Worm (Caenorhabditis elegans): Measurements from ENCODE around the gene F39G3.3.

The F39G3.3 gene

DNA sequence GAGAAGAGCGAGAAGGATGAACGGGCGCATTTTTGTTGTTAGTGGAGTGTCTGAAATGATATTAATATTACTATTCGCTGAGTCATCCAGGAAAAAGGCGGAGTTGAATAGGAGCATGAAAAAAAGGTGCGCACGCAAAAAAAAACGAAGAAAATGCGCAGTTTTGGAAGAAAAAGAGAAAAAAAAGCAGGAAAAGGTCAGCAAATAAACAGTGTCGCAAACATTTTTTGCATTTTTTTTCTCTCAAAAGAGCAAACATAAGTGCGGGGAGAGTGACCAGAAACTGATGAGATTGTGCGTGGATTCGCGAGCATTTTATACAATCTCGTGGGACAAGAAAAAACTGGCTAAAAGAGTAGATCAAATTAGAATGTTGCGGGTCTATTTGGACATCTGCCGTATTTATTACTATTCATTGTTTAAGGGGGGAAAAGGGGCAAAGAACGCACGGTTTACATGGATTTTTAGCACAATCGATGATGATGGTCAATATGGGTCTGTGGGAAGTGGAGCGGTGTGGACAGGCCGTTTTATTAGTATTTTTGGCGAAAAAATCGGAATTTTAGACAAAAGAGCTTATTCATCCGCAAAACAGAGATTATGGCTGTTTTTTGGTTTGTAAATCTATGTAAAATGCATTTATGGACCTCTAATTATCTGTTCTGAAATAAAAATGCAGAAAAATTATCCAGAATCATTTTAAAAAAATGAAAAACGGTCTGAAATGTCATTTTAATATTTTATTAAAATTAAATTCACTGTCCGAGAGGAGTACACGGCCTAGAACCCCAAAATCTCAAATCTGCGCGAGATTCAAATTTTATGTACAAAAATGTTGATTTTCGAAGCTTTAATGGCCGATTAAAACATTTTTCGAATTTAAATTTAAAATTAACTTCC, 39.1 kb upstream of the F39G3.3 start, which contains the start of gene cpg-8 (continued):
- TF ChIP-seq tlp-1 (tag; optimal IDR thresholded peaks at IDR 0.05) (no peak), lir-3 (tag; optimal IDR thresholded peaks at IDR 0.05; ENCODE audit: poor library complexity) (peak; percentile 3)

DNA sequence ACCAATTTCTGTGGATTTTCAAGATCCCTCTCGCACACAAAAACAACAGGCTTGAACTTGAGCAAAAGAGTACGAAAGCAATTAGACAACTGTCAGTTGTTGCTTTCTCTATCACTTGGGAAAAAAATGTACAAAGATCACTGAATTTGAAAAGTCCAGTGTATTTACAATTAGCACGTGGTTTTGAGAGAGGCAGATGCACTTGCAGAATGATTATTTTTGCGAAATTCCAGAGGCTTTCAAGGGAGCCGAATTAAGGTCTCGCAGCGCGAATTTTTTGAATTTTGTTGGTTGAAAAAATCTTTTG, 38.5 kb upstream of the F39G3.3 start:
- TF ChIP-seq mdl-1 (tag; optimal IDR thresholded peaks at IDR 0.05) (peak in 1 of 2 experiments; percentile 27), nhr-19 (GFP tag; conservative IDR thresholded peaks at IDR 0.05) (peak; percentile 39; the same call in 1 of the 2 replicates), xbp-1 (tag; optimal IDR thresholded peaks at IDR 0.05) (no peak), snu-23 (GFP tag; optimal IDR thresholded peaks at IDR 0.05) (peak; percentile 28), ceh-8 (GFP tag; optimal IDR thresholded peaks at IDR 0.05) (no peak), nhr-77 (tag; optimal IDR thresholded peaks at IDR 0.05) (no peak), C16A3.4 (tag; optimal IDR thresholded peaks at IDR 0.05) (no peak), unc-86 (tag; optimal IDR thresholded peaks at IDR 0.05) (no peak), nhr-237 (tag; optimal IDR thresholded peaks at IDR 0.05) (no peak), zip-4 (GFP tag; optimal IDR thresholded peaks at IDR 0.05) (no peak), nhr-20 (tag; optimal IDR thresholded peaks at IDR 0.05) (peak; percentile 61), nhr-47 (tag; optimal IDR thresholded peaks at IDR 0.05) (no peak), Y116A8C.19 (tag; optimal IDR thresholded peaks at IDR 0.05; ENCODE audit: borderline replicate concordance) (no peak), aha-1 (tag; optimal IDR thresholded peaks at IDR 0.05) (no peak), pax-3 (tag; optimal IDR thresholded peaks at IDR 0.05) (no peak), rnt-1 (tag; optimal IDR thresholded peaks at IDR 0.05) (peak; percentile 69), lsy-2 (tag; optimal IDR thresholded peaks at IDR 0.05) (peak; percentile 28 to 56), egl-27 (tag; optimal IDR thresholded peaks at IDR 0.05) (no peak), lin-14 (GFP tag; optimal IDR thresholded peaks at IDR 0.05) (peak; percentile 69), nhr-11 (tag; optimal IDR thresholded peaks at IDR 0.05) (no peak), unc-130 (tag; optimal IDR thresholded peaks at IDR 0.05) (peak; percentile 32), nhr-76 (tag; optimal IDR thresholded peaks at IDR 0.05) (no peak), dsc-1 (tag; optimal IDR thresholded peaks at IDR 0.05) (no peak), tbx-2 (tag; optimal IDR thresholded peaks at IDR 0.05) (peak; percentile 46), C04F5.9 (tag; optimal IDR thresholded peaks at IDR 0.05) (no peak), nhr-71 (tag; optimal IDR thresholded peaks at IDR 0.05) (peak; percentile 64), snpc-4 (tag; optimal IDR thresholded peaks at IDR 0.05) (no peak), unc-30 (tag; optimal IDR thresholded peaks at IDR 0.05) (no peak), mef-2 (tag; optimal IDR thresholded peaks at IDR 0.05) (no peak), ceh-90 (tag; optimal IDR thresholded peaks at IDR 0.05) (no peak), ama-1 (optimal IDR thresholded peaks at IDR 0.05) (no peak), C34B4.2 (tag; optimal IDR thresholded peaks at IDR 0.05) (no peak)

DNA sequence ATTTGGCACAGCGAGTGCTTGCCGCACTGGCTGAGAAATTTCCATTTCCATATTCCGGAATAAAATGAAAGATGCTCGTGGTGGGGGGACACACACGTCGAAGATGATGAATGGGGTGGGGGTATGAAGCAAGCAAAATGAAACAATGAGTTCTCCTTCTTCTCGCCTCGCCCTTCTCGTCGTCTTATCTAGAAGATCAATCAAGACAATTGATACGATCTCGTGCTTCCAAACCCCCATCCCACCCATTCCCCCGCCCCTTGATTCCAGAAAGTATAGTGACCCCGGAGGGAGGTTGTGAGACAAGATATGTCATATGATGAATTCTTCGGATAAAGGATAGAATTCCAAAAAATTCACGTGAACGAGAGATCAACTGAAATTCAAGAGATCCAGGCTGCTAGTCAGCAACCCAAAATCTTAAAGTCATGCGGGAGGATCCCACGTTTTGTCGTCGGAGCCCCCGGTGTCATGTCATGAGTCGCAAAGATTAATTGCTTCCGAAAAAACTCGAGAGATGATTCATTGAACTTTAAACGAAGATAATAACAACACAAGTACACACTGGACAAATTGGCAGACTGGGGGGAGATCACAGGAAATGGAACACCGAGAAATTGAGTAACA, 37.1 kb upstream of the F39G3.3 start:
- TF ChIP-seq unc-30 (tag; optimal IDR thresholded peaks at IDR 0.05) (no peak), tbx-2 (tag; optimal IDR thresholded peaks at IDR 0.05) (peak; percentile 14), egl-13 (tag; optimal IDR thresholded peaks at IDR 0.05) (no peak), lsy-2 (tag; optimal IDR thresholded peaks at IDR 0.05) (peak; percentile 9 to 62), sup-37 (GFP tag; optimal IDR thresholded peaks at IDR 0.05) (peak; percentile 43), mab-9 (GFP tag; IDR thresholded peaks at IDR 0.05) (no peak), hlh-17 (GFP tag; optimal IDR thresholded peaks at IDR 0.05; ENCODE audit: borderline replicate concordance) (no peak), elt-3 (tag; optimal IDR thresholded peaks at IDR 0.05) (no peak), xbp-1 (tag; optimal IDR thresholded peaks at IDR 0.05) (no peak), hlh-4 (tag; optimal IDR thresholded peaks at IDR 0.05) (no peak), nhr-90 (tag; optimal IDR thresholded peaks at IDR 0.05; ENCODE audit: poor library complexity) (no peak), snu-23 (GFP tag; optimal IDR thresholded peaks at IDR 0.05) (peak; percentile 11), ztf-4 (tag; optimal IDR thresholded peaks at IDR 0.05) (peak; percentile 24), snpc-4 (tag; optimal IDR thresholded peaks at IDR 0.05) (no peak), nhr-20 (tag; optimal IDR thresholded peaks at IDR 0.05) (peak; percentile 35), pag-3 (tag; optimal IDR thresholded peaks at IDR 0.05; ENCODE audit: borderline replicate concordance, insufficient read depth) (no peak), efl-1 (optimal IDR thresholded peaks at IDR 0.05) (no peak), efl-1 (GFP tag; optimal IDR thresholded peaks at IDR 0.05 in 1 of 2) (peak in 1 of 2 experiments; percentile 84), nhr-19 (GFP tag; conservative IDR thresholded peaks at IDR 0.05) (peak; percentile 46), elt-2 (tag; optimal IDR thresholded peaks at IDR 0.05) (no peak), mep-1 (tag; optimal IDR thresholded peaks at IDR 0.05) (no peak), pqm-1 (tag; optimal IDR thresholded peaks at IDR 0.05) (no peak)
